Worm (Caenorhabditis elegans): ENCODE measurements around the gene F46G10.4.

Gene F46G10.4

DNA sequence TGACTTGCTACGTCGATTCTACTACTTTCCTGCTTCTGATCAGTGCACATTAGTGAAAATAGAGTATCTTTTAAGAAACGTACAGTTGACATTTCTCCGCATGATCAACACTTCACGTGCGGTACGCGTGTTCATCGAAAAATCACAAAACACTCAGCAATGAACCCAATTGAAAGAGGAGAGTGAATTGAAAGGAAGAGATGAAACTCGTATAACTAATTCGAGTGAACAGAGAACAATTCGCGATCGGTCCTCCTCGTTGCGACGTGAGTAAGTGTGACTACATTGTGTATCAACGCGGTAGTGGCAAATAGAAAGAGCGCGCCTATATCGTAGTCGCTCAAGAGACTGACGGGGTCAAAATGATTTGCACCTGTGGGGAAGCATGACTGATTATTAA, 19.7 kb downstream of the F46G10.4 start (continued):
- peak; percentile 57 for TF ChIP-seq nhr-25 (tag; optimal IDR thresholded peaks at IDR 0.05; ENCODE audit: borderline replicate concordance, insufficient read depth)
- no peak for TF ChIP-seq unc-39 (tag; optimal IDR thresholded peaks at IDR 0.05)
- peak; percentile 92 for TF ChIP-seq nhr-28 (tag; optimal IDR thresholded peaks at IDR 0.05)
- no peak for TF ChIP-seq ztf-11 (tag; optimal IDR thresholded peaks at IDR 0.05)
- 0 out of 2 replicates have a peak, but pooled peaks have one; percentile 28 for TF ChIP-seq saeg-2 (GFP tag; IDR thresholded peaks at IDR 0.05)
- peak; percentile 15; the same call in 1 of the 2 replicates for TF ChIP-seq hmg-1.1 (GFP tag; IDR thresholded peaks at IDR 0.05)

DNA sequence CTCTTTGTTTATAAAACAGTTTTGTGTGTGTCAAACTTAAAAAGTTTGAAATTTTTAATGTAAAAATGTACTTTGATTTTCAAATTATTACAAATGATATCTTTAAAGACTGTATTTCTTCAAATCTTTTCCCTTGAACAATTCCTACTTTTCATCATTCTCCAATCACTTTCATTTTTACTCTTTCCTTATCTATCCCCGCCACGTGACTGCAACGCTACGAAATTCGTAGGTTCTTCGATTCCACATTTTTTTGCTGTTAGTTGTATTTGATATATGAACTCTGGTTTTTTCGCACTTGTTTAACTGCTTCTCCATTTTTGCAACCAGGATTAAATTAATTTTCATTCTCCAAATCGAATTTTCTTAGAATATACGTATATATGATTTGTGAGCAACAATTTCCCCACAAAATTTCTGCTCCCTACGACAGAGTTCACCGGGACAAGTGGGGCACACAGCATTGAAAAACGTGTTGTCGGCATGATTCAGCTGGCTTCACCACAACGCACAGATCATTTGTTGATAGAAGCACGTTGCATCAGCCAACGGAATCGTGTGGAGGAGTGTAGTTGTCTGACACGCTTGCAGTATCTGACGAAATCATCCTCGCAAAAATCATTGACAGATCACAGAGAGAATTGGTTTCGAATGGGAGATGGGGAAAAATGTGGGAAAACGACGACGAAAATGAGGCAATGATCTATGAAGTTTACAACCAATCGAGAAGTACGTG, 21.0 kb downstream of the F46G10.4 start:
- TF ChIP-seq nhr-48 (tag; optimal IDR thresholded peaks at IDR 0.05), result peak; percentile 94
- TF ChIP-seq Y5F2A.4 (GFP tag; optimal IDR thresholded peaks at IDR 0.05), result no peak
- TF ChIP-seq daf-19 (GFP tag; conservative IDR thresholded peaks at IDR 0.05), result no peak
- TF ChIP-seq lim-7 (GFP tag; IDR thresholded peaks at IDR 0.05), result no peak
- TF ChIP-seq hlh-11 (tag; optimal IDR thresholded peaks at IDR 0.05), result peak; percentile 80
- no peak for TF ChIP-seq nhr-237 (tag; optimal IDR thresholded peaks at IDR 0.05)
- peak; percentile 98 for TF ChIP-seq aha-1 (tag)
- TF ChIP-seq T20F7.1 (GFP tag; optimal IDR thresholded peaks at IDR 0.05), result peak; percentile 9
- TF ChIP-seq nhr-42 (GFP tag; IDR thresholded peaks at IDR 0.05), result no peak
- no peak for TF ChIP-seq snpc-1.2 (GFP tag; IDR thresholded peaks at IDR 0.05)
- TF ChIP-seq F37D6.2 (tag; optimal IDR thresholded peaks at IDR 0.05), result no peak
- TF ChIP-seq zag-1 (tag; optimal IDR thresholded peaks at IDR 0.05), result no peak
- TF ChIP-seq dmd-9 (GFP tag; IDR thresholded peaks at IDR 0.05), result no peak
- no peak for TF ChIP-seq tag-97 (GFP tag; IDR thresholded peaks at IDR 0.05)
- TF ChIP-seq daf-12 (tag; optimal IDR thresholded peaks at IDR 0.05), result no peak
- no peak for TF ChIP-seq egl-27 (tag; optimal IDR thresholded peaks at IDR 0.05)
- TF ChIP-seq mdl-1 (tag; optimal IDR thresholded peaks at IDR 0.05), result peak in 1 of 2 experiments; percentile 57
- TF ChIP-seq unc-39 (tag; optimal IDR thresholded peaks at IDR 0.05), result no peak
- peak; percentile 68 for TF ChIP-seq ztf-7 (tag; optimal IDR thresholded peaks at IDR 0.05)
- no peak for TF ChIP-seq lin-15B (tag; optimal IDR thresholded peaks at IDR 0.05)
- TF ChIP-seq fos-1 (tag; optimal IDR thresholded peaks at IDR 0.05), result no peak
- no peak for TF ChIP-seq dpl-1 (GFP tag; optimal IDR thresholded peaks at IDR 0.05)
- no peak for TF ChIP-seq F10B5.3 (tag; optimal IDR thresholded peaks at IDR 0.05)
- TF ChIP-seq hif-1 (tag; optimal IDR thresholded peaks at IDR 0.05), result peak in 1 of 2 experiments; percentile 78
- TF ChIP-seq gei-8 (GFP tag; optimal IDR thresholded peaks at IDR 0.05), result peak; percentile 74
- TF ChIP-seq dve-1 (tag; optimal IDR thresholded peaks at IDR 0.05; ENCODE audit: insufficient read depth), result peak; percentile 73
- TF ChIP-seq zip-2 (tag; optimal IDR thresholded peaks at IDR 0.05), result no peak
- no peak for TF ChIP-seq R02D3.7 (tag; optimal IDR thresholded peaks at IDR 0.05)
- TF ChIP-seq unc-62 (GFP tag; optimal IDR thresholded peaks at IDR 0.05 in 1 of 2), result peak in 1 of 2 experiments; percentile 89
- TF ChIP-seq unc-62 (tag; optimal IDR thresholded peaks at IDR 0.05), result no peak
- TF ChIP-seq T26A8.4 (GFP tag; IDR thresholded peaks at IDR 0.05), result no peak; the same call in 1 of the 2 replicates
- TF ChIP-seq lin-13 (GFP tag; optimal IDR thresholded peaks at IDR 0.05), result no peak
- TF ChIP-seq snpc-4 (tag; optimal IDR thresholded peaks at IDR 0.05), result no peak
- no peak for TF ChIP-seq unc-130 (GFP tag; optimal IDR thresholded peaks at IDR 0.05)
- TF ChIP-seq ceh-62 (tag; optimal IDR thresholded peaks at IDR 0.05), result no peak
- TF ChIP-seq tra-1 (GFP tag; IDR thresholded peaks at IDR 0.05), result peak; percentile 32; the same call in 1 of the 2 replicates
- no peak for TF ChIP-seq attf-4 (tag; optimal IDR thresholded peaks at IDR 0.05)
- TF ChIP-seq Y105C5A.15 (GFP tag; IDR thresholded peaks at IDR 0.05), result no peak
- peak; percentile 48 for TF ChIP-seq nhr-102 (tag; optimal IDR thresholded peaks at IDR 0.05)
- TF ChIP-seq spr-1 (tag; optimal IDR thresholded peaks at IDR 0.05), result no peak
- TF ChIP-seq mxl-2 (GFP tag; conservative IDR thresholded peaks at IDR 0.05), result peak; percentile 62; the same call in 1 of the 2 replicates
- no peak for TF ChIP-seq saeg-2 (GFP tag; IDR thresholded peaks at IDR 0.05)
- peak in 1 of 2 experiments; percentile 21 for TF ChIP-seq daf-16 (GFP tag; optimal IDR thresholded peaks at IDR 0.05)
- TF ChIP-seq daf-16 (tag; optimal IDR thresholded peaks at IDR 0.05), result peak; percentile 61
- peak; percentile 23 for TF ChIP-seq mes-2 (tag; optimal IDR thresholded peaks at IDR 0.05; ENCODE audit: poor library complexity, severe bottlenecking)
